Worm (Caenorhabditis elegans) whole organism, mixed stage, embryonic: ENCODE measurements around the gene pars-1.

ENCODE experiments used
- M03D4.4 ChIP-seq: sonication (generic microtip); optimal IDR thresholded peaks from 2 replicates; lab custom pipeline; 2017; ENCODE audit warnings: mild to moderate bottlenecking, missing genetic modification characterization, missing compliant biosample characterization
- bed-3 ChIP-seq: fragments of 200-800 bp; sonication (Bioruptor generic); optimal IDR thresholded peaks from 3 replicates; lab custom pipeline; 2018; ENCODE audit warnings: mild to moderate bottlenecking, missing genetic modification characterization, moderate library complexity, missing compliant biosample characterization
- ceh-39 ChIP-seq: fragments of 150-350 bp; optimal IDR thresholded peaks from 2 replicates; lab custom pipeline; 2014; ENCODE audit warnings: missing biosample characterization, missing genetic modification characterization
- ceh-43 ChIP-seq: fragments of 200-800 bp; sonication (Bioruptor generic); optimal IDR thresholded peaks from 2 replicates; lab custom pipeline; 2018; ENCODE audit warnings: mild to moderate bottlenecking, missing genetic modification characterization, moderate library complexity, missing compliant biosample characterization
- ceh-83 ChIP-seq: fragments of 200-800 bp; sonication (Bioruptor generic); optimal IDR thresholded peaks from 2 replicates; lab custom pipeline; 2018; ENCODE audit warnings: mild to moderate bottlenecking, missing genetic modification characterization, missing compliant biosample characterization
- ces-1 ChIP-seq: fragments of 150-350 bp; optimal IDR thresholded peaks from 2 replicates; lab custom pipeline; 2014; ENCODE audit warnings: missing biosample characterization, missing genetic modification reagents, missing genetic modification characterization
- cnd-1 ChIP-seq: fragments of 200-800 bp; sonication (Bioruptor generic); optimal IDR thresholded peaks from 2 replicates; lab custom pipeline; 2018; ENCODE audit warnings: mild to moderate bottlenecking, missing genetic modification characterization, missing compliant biosample characterization
- drap-1 ChIP-seq: fragments of 200-800 bp; sonication (Bioruptor generic); optimal IDR thresholded peaks from 3 replicates; lab custom pipeline; 2018; ENCODE audit warnings: mild to moderate bottlenecking, missing genetic modification characterization, missing compliant biosample characterization
- elt-1 ChIP-seq: sonication (generic microtip); optimal IDR thresholded peaks from 2 replicates; lab custom pipeline; 2017; ENCODE audit warnings: missing genetic modification characterization, mild to moderate bottlenecking, missing compliant biosample characterization, antibody characterized with exemption, moderate library complexity, borderline replicate concordance; ENCODE audit not compliant: insufficient read depth
- elt-3 ChIP-seq: fragments of 150-350 bp; optimal IDR thresholded peaks from 2 replicates; lab custom pipeline; 2014; ENCODE audit warnings: missing biosample characterization, missing genetic modification characterization
- flh-1 ChIP-seq: fragments of 200-800 bp; sonication (Bioruptor generic); optimal IDR thresholded peaks from 2 replicates; lab custom pipeline; 2018; ENCODE audit warnings: mild to moderate bottlenecking, missing genetic modification characterization, moderate library complexity, missing compliant biosample characterization
- ham-2 ChIP-seq: fragments of 200-800 bp; sonication (Bioruptor generic); optimal IDR thresholded peaks from 2 replicates; lab custom pipeline; 2018; ENCODE audit warnings: mild to moderate bottlenecking, missing genetic modification characterization, missing compliant biosample characterization
- hlh-1 ChIP-seq: fragments of 150-350 bp; optimal IDR thresholded peaks from 2 replicates; lab custom pipeline; 2014; ENCODE audit warnings: missing biosample characterization, missing genetic modification reagents, missing genetic modification characterization
- lin-13 ChIP-seq: fragments of 150-350 bp; optimal IDR thresholded peaks from 2 replicates; lab custom pipeline; 2014; ENCODE audit warnings: missing biosample characterization, missing genetic modification characterization
- lsy-2 ChIP-seq: fragments of 150-350 bp; optimal IDR thresholded peaks from 2 replicates; lab custom pipeline; 2014; ENCODE audit warnings: missing biosample characterization, missing genetic modification characterization
- mab-5 ChIP-seq: fragments of 150-350 bp; optimal IDR thresholded peaks from 2 replicates; lab custom pipeline; 2014; ENCODE audit warnings: missing biosample characterization, missing genetic modification characterization
- mep-1 ChIP-seq: fragments of 150-350 bp; optimal IDR thresholded peaks from 2 replicates; lab custom pipeline; 2017; ENCODE audit warnings: missing biosample characterization, missing genetic modification reagents, missing genetic modification characterization, inconsistent platforms
- mls-2 ChIP-seq: sonication (generic microtip); optimal IDR thresholded peaks from 2 replicates; lab custom pipeline; 2016; ENCODE audit warnings: mild to moderate bottlenecking, missing genetic modification characterization, moderate library complexity, missing compliant biosample characterization
- nhr-12 ChIP-seq: fragments of 150-350 bp; optimal IDR thresholded peaks from 2 replicates; lab custom pipeline; 2014; ENCODE audit warnings: missing biosample characterization, missing genetic modification characterization
- nhr-237 ChIP-seq: fragments of 150-350 bp; optimal IDR thresholded peaks from 2 replicates; lab custom pipeline; 2014; ENCODE audit warnings: missing biosample characterization, missing genetic modification characterization
- nhr-76 ChIP-seq: sonication (generic microtip); optimal IDR thresholded peaks from 2 replicates; lab custom pipeline; 2017; ENCODE audit warnings: missing biosample characterization, missing genetic modification characterization
- pha-4 ChIP-seq: fragments of 150-350 bp; optimal IDR thresholded peaks from 2 replicates; lab custom pipeline; 2018; ENCODE audit warnings: missing biosample characterization, missing genetic modification reagents, missing genetic modification characterization
- sem-2 ChIP-seq: fragments of 200-800 bp; sonication (Bioruptor generic); optimal IDR thresholded peaks from 2 replicates; lab custom pipeline; 2018; ENCODE audit warnings: mild to moderate bottlenecking, missing genetic modification characterization, missing compliant biosample characterization
- snpc-4 ChIP-seq: fragments of 150-350 bp; optimal IDR thresholded peaks from 2 replicates; lab custom pipeline; 2014; ENCODE audit warnings: missing biosample characterization, missing genetic modification characterization
- sptf-1 ChIP-seq: sonication (generic microtip); optimal IDR thresholded peaks from 2 replicates; lab custom pipeline; 2017; ENCODE audit warnings: mild to moderate bottlenecking, missing genetic modification characterization, moderate library complexity, missing compliant biosample characterization
- tbx-8 ChIP-seq: fragments of 200-800 bp; sonication (Bioruptor generic); optimal IDR thresholded peaks from 2 replicates; lab custom pipeline; 2018; ENCODE audit warnings: mild to moderate bottlenecking, missing genetic modification characterization, moderate library complexity, missing compliant biosample characterization
- unc-120 ChIP-seq: sonication (generic microtip); optimal IDR thresholded peaks from 2 replicates; lab custom pipeline; 2017; ENCODE audit warnings: missing genetic modification characterization, missing compliant biosample characterization; ENCODE audit not compliant: poor library complexity, severe bottlenecking
- unc-39 ChIP-seq: fragments of 150-350 bp; optimal IDR thresholded peaks from 2 replicates; lab custom pipeline; 2014; ENCODE audit warnings: missing biosample characterization, missing genetic modification characterization
- unc-62 ChIP-seq: fragments of 150-350 bp; optimal IDR thresholded peaks from 2 replicates; lab custom pipeline; 2014; ENCODE audit warnings: missing biosample characterization, missing genetic modification reagents, missing genetic modification characterization
- zip-8 ChIP-seq: fragments of 150-350 bp; optimal IDR thresholded peaks from 2 replicates; lab custom pipeline; 2014; ENCODE audit warnings: missing biosample characterization, missing genetic modification characterization
- ztf-11 ChIP-seq: fragments of 150-350 bp; optimal IDR thresholded peaks from 2 replicates; lab custom pipeline; 2014; ENCODE audit warnings: missing biosample characterization, missing genetic modification characterization

Gene pars-1

DNA sequence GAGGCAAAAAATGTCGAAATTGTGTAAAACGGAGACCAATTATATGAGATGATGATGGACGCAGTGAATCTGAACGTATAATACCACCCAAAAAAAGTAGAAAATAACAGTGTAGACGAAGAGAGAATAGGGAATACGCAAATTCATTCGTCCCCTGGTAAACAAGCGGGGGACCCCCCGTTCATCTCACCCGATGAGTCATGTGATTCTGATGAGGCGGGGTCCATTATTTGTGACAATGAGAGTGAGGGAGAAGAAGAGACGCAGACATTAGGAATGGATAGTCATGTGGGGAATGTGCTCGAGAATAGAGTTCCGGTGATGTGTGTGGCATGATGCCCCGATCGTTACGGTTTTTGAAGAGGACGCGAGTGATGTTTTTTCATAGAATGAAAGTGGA lies 33.3 kb downstream of the pars-1 start:
- peak; percentile 16 for TF ChIP-seq lsy-2 (tag; lab: Kevin White, UChicago)
- no peak for TF ChIP-seq nhr-237 (tag; lab: Kevin White, UChicago)
- TF ChIP-seq sptf-1 (tag; lab: Kevin White, UChicago) = peak; percentile 37
- no peak for TF ChIP-seq snpc-4 (tag; lab: Kevin White, UChicago)
- TF ChIP-seq mls-2 (tag; lab: Kevin White, UChicago) = peak; percentile 75
- peak; percentile 36 for TF ChIP-seq lin-13
- no peak for TF ChIP-seq zip-8
- TF ChIP-seq elt-3 = no peak
- TF ChIP-seq ceh-83 = peak; percentile 6
- TF ChIP-seq ham-2 (GFP tag; lab: Kevin White, UChicago) = no peak
- no peak for TF ChIP-seq nhr-12 (tag; lab: Kevin White, UChicago)
- no peak for TF ChIP-seq flh-1 (GFP tag; lab: Kevin White, UChicago)
- peak; percentile 33 for TF ChIP-seq mep-1 (tag; lab: Kevin White, UChicago)
- peak; percentile 64 for TF ChIP-seq ceh-43 (GFP tag; lab: Kevin White, UChicago)
- peak; percentile 9 for TF ChIP-seq pha-4 (tag; lab: Kevin White, UChicago)
- TF ChIP-seq drap-1 = no peak
- peak; percentile 46 for TF ChIP-seq unc-120 (tag; lab: Kevin White, UChicago)
- peak; percentile 34 for TF ChIP-seq ces-1 (GFP tag; lab: Kevin White, UChicago)
- no peak for TF ChIP-seq bed-3 (GFP tag; lab: Kevin White, UChicago)
- no peak for TF ChIP-seq unc-39 (tag; lab: Kevin White, UChicago)
- peak; percentile 11 for TF ChIP-seq cnd-1 (tag; lab: Kevin White, UChicago)
- TF ChIP-seq M03D4.4 (tag; lab: Kevin White, UChicago) = peak; percentile 64
- TF ChIP-seq, all 35 proteins: peak for 12

DNA sequence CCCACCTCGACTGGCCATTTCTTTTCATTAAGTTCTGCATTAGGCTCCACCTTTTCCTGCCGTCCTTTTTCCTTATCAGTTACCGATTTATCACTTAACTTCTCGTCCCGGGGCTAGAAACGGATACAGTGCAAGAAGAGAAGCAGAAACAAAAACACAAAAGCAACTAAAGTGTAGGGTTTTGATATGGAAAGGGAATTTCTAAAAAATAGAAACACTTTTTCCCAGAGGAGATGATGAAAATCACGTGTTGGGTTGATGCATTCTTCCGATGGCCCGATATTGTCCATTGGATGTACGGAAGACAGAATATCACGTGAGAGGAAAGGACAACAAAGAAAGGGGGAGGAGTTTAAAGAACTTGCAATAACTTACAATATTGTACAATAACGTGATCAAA lies 34.0 kb downstream of the pars-1 start:
- TF ChIP-seq pha-4 (tag; lab: Kevin White, UChicago) (no peak), zip-8 (no peak), ztf-11 (tag; lab: Kevin White, UChicago) (no peak), elt-1 (tag; lab: Kevin White, UChicago) (no peak), mep-1 (tag; lab: Kevin White, UChicago) (no peak), cnd-1 (tag; lab: Kevin White, UChicago) (no peak), hlh-1 (tag; lab: Kevin White, UChicago) (no peak), flh-1 (GFP tag; lab: Kevin White, UChicago) (no peak), mab-5 (no peak), sem-2 (GFP tag; lab: Kevin White, UChicago) (no peak), sptf-1 (tag; lab: Kevin White, UChicago) (no peak), ceh-39 (no peak), snpc-4 (tag; lab: Kevin White, UChicago) (no peak), mls-2 (tag; lab: Kevin White, UChicago) (no peak), tbx-8 (no peak), lin-13 (no peak), nhr-76 (tag; lab: Kevin White, UChicago) (no peak), unc-62 (GFP tag; lab: Kevin White, UChicago) (no peak)
- TF ChIP-seq, all 35 proteins: peak for 0

DNA sequence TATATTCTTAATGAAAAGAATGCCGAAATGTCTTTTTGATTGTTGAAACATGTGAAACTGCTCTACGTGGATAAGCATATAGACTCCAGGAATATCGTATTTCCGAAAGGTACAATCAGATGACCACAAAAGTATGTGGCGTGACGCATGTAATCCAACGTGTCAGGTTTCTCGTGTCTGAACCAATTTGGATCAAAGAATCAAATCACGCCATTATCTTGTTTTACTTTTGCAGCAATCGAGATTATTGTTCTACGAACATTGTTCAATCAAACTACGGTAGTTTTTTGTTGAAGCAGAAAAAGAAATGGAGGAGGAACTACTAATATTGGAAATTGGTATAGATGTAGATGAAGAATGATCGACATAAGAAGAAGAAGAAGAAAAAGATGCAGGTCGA lies 34.9 kb downstream of the pars-1 start:
- no peak for TF ChIP-seq unc-120 (tag; lab: Kevin White, UChicago)
- TF ChIP-seq ceh-83 = no peak
- no peak for TF ChIP-seq ces-1 (GFP tag; lab: Kevin White, UChicago)
- TF ChIP-seq cnd-1 (tag; lab: Kevin White, UChicago) = no peak
- TF ChIP-seq sptf-1 (tag; lab: Kevin White, UChicago) = no peak
- no peak for TF ChIP-seq snpc-4 (tag; lab: Kevin White, UChicago)

DNA sequence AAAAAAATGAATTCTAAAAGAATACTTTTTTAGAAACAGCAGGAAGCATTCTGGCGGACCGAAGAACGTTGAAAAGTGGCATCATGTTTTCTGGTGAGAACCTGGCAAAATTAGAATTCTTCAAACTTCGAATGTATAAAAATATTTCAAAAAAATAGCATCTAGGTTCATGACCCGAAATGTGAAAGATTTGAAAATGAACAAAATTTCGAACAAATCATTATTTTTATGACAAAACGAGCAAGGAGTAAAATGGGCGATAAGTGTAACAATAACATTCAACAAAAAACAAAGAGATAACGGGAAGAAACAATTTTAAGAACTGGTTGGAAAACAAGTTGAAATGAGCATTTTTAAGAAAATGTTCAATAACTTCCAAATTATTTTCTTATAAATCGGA lies 36.5 kb downstream of the pars-1 start, which contains the start of gene psd-1:
Gene psd-1, minus strand, starts transcription at position 101 of the 400 bp plus-strand sequence.
- TF ChIP-seq mep-1 (tag; lab: Kevin White, UChicago) = no peak
- TF ChIP-seq unc-120 (tag; lab: Kevin White, UChicago) = no peak

DNA sequence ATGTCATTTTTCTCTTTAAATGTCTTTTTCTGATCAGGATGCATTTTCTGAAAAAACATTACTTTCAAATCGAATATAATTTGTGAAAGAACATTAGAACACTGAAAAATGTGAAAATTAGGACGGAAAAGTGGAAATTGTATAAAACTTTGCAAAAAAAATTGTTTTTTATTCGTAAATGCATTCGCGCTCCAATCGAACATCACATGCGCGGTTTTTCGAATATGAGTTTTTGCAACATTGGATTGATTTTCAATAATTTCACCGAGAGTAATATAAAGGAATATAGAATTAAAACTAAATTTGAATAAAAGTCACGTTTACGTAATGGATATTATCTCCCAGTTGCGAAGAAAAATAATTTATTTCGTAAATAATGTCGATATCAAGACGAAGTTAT lies 38.4 kb downstream of the pars-1 start, which contains the start of the genes spot-1 and B0361.11:
Gene spot-1, minus strand, starts transcription at position 47 of the 400 bp plus-strand sequence.
Gene B0361.11, plus strand, starts transcription at position 372 of the 400 bp plus-strand sequence.
- TF ChIP-seq lsy-2 (tag; lab: Kevin White, UChicago) (peak; percentile 75), nhr-76 (tag; lab: Kevin White, UChicago) (no peak), nhr-237 (tag; lab: Kevin White, UChicago) (peak; percentile 59), drap-1 (no peak), tbx-8 (no peak), ztf-11 (tag; lab: Kevin White, UChicago) (no peak), elt-3 (no peak), ces-1 (GFP tag; lab: Kevin White, UChicago) (peak; percentile 38), mep-1 (tag; lab: Kevin White, UChicago) (peak; percentile 78), ceh-39 (peak; percentile 45), unc-120 (tag; lab: Kevin White, UChicago) (no peak), sptf-1 (tag; lab: Kevin White, UChicago) (peak; percentile 10)
